Fruit fly (Drosophila melanogaster) Kc167 (cell line): ENCODE results near the gene ncm.

Experiments used
- Myc ChIP-seq: fragments of >200 bp; optimal IDR thresholded peaks from 2 replicates; lab custom pipeline; 2017; ENCODE audit warnings: missing external identifiers
- h ChIP-seq: fragments of >200 bp; optimal IDR thresholded peaks from 3 replicates; lab custom pipeline; 2018; ENCODE audit warnings: missing external identifiers
- psq ChIP-seq: fragments of >200 bp; optimal IDR thresholded peaks from 2 replicates; lab custom pipeline; 2017; ENCODE audit warnings: missing external identifiers

DNA sequence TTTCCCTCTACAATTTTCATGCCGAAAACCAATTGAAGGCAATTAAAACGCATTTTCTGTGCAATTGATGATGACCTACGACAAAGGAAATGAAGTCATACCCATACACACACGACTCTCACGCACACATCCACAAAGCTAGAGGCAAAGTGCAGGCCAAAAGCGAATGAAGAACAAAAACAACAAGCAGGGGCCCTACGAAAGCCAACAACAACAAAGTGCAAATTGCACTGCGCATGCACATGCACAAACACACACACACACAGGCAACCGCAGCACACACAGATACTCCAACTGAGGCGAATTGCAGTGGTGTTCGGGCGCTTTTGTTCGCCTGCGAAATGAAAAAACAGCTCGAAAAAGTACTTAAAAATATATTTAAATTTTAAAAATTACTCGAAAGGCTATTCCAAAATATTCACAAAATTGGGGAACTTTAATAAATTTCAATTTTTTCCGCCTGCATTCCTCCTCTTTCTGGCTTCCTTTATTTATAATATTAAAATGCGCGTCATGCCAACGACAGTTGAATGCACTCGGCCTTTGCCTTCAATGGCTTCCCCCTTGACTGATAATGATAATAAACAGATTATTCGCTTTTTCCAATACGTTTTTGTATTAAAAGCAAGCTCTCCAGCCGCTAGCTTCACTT lies 8.3 kb upstream of the ncm start:
- TF ChIP-seq psq (lab: Kevin White, UChicago): no peak
- no peak for TF ChIP-seq h (lab: Kevin White, UChicago)
- no peak for TF ChIP-seq Myc (lab: Kevin White, UChicago)
